Fruit fly (Drosophila melanogaster) whole organism, embryonic: ENCODE measurements around the gene CG42271.

Experiments
- Adf1 ChIP-seq: fragments of 200-800 bp; sonication (Bioruptor generic); IDR thresholded peaks from 2 replicates; pipeline ENCODE4 v1.3.6; 2022; ENCODE audit warnings: missing biosample characterization, missing genetic modification characterization
- Atf6 ChIP-seq: fragments of 200-800 bp; sonication (Bioruptor generic); IDR thresholded peaks from 2 replicates; pipeline ENCODE4 v1.3.6; 2022; ENCODE audit warnings: missing biosample characterization, missing genetic modification characterization
- Bdp1 ChIP-seq: fragments of 200-800 bp; sonication (Bioruptor generic); optimal IDR thresholded peaks from 3 replicates; lab custom pipeline; 2016; ENCODE audit warnings: missing biosample characterization, missing genetic modification characterization
- CG10654 ChIP-seq: fragments of 200-800 bp; sonication (Bioruptor generic); optimal IDR thresholded peaks from 2 replicates; lab custom pipeline; 2016; ENCODE audit warnings: missing biosample characterization, missing genetic modification characterization
- CG12104 ChIP-seq: fragments of 200-800 bp; sonication (Bioruptor generic); optimal IDR thresholded peaks from 3 replicates; lab custom pipeline; 2016; ENCODE audit warnings: missing biosample characterization, missing genetic modification characterization
- CG12391 ChIP-seq: fragments of 200-800 bp; sonication (Bioruptor generic); optimal IDR thresholded peaks from 3 replicates; lab custom pipeline; 2018; ENCODE audit warnings: missing biosample characterization, mild to moderate bottlenecking, missing genetic modification characterization, moderate library complexity
- CG12659 ChIP-seq: fragments of 200-800 bp; sonication (Bioruptor generic); optimal IDR thresholded peaks from 3 replicates; lab custom pipeline; 2017; ENCODE audit warnings: mild to moderate bottlenecking, missing biosample characterization, missing genetic modification reagents, missing genetic modification characterization
- CG12769 ChIP-seq: fragments of 200-800 bp; sonication (Bioruptor generic); optimal IDR thresholded peaks from 2 replicates; lab custom pipeline; 2019; ENCODE audit warnings: missing biosample characterization, mild to moderate bottlenecking, missing genetic modification characterization, moderate library complexity
- CG18011 ChIP-seq: fragments of 200-800 bp; sonication (Bioruptor generic); optimal IDR thresholded peaks from 2 replicates; lab custom pipeline; 2017; ENCODE audit warnings: missing biosample characterization, missing genetic modification characterization, mild to moderate bottlenecking, moderate library complexity, missing genotype
- CG2199 ChIP-seq: fragments of 200-800 bp; sonication (Bioruptor generic); IDR thresholded peaks from 3 replicates; pipeline ENCODE4 v1.3.6; 2022; ENCODE audit warnings: missing biosample characterization, missing genetic modification characterization
- CG2678 ChIP-seq: fragments of 200-800 bp; sonication (Bioruptor generic); optimal IDR thresholded peaks from 3 replicates; lab custom pipeline; 2019; ENCODE audit warnings: missing biosample characterization, mild to moderate bottlenecking, missing genetic modification characterization, moderate library complexity
- CG3065 ChIP-seq: fragments of 200-800 bp; sonication (Bioruptor generic); optimal IDR thresholded peaks from 2 replicates; lab custom pipeline; 2016; ENCODE audit warnings: missing biosample characterization, missing genetic modification characterization
- CG33213 ChIP-seq: fragments of 200-800 bp; sonication (Bioruptor generic); optimal IDR thresholded peaks from 3 replicates; lab custom pipeline; 2016; ENCODE audit warnings: missing biosample characterization, missing genetic modification characterization
- CG3726 ChIP-seq: fragments of 200-800 bp; sonication (Bioruptor generic); IDR thresholded peaks from 3 replicates; pipeline ENCODE4, ENCODE4 v1.3.6; 2022; ENCODE audit warnings: missing biosample characterization, missing genetic modification characterization
- CG4282 ChIP-seq: fragments of 200-800 bp; sonication (Bioruptor generic); optimal IDR thresholded peaks from 2 replicates; lab custom pipeline; 2016; ENCODE audit warnings: missing biosample characterization, missing genetic modification characterization
- CG4360 ChIP-seq: fragments of 200-800 bp; sonication (Bioruptor generic); IDR thresholded peaks from 2 replicates; pipeline ENCODE4 v1.3.6; 2022; ENCODE audit warnings: missing biosample characterization, missing genetic modification characterization
- CG4820 ChIP-seq: fragments of 200-800 bp; sonication (Bioruptor generic); optimal IDR thresholded peaks from 3 replicates; lab custom pipeline; 2016; ENCODE audit warnings: missing biosample characterization, missing genetic modification characterization
- CG6654 ChIP-seq: fragments of 200-800 bp; sonication (Bioruptor generic); optimal IDR thresholded peaks from 2 replicates; lab custom pipeline; 2017; ENCODE audit warnings: missing biosample characterization, mild to moderate bottlenecking, missing genetic modification characterization
- CG6854 ChIP-seq: fragments of 200-800 bp; sonication (Bioruptor generic); optimal IDR thresholded peaks from 3 replicates; lab custom pipeline; 2017; ENCODE audit warnings: missing biosample characterization, mild to moderate bottlenecking, missing genetic modification characterization
- CG8924 ChIP-seq: fragments of 200-800 bp; optimal IDR thresholded peaks from 3 replicates; lab custom pipeline; 2019; ENCODE audit warnings: missing biosample characterization, mild to moderate bottlenecking, missing genetic modification characterization, moderate library complexity
- CG9609 ChIP-seq: fragments of 200-800 bp; sonication (Bioruptor generic); optimal IDR thresholded peaks from 3 replicates; lab custom pipeline; 2016; ENCODE audit warnings: missing biosample characterization, missing genetic modification characterization
- CG9932 ChIP-seq: fragments of 200-800 bp; sonication (Bioruptor generic); IDR thresholded peaks from 2 replicates; pipeline ENCODE4 v1.3.6; 2022; ENCODE audit warnings: missing biosample characterization, missing genetic modification characterization
- Chrac-16 ChIP-seq: fragments of 200-800 bp; sonication (Bioruptor generic); optimal IDR thresholded peaks from 3 replicates; lab custom pipeline; 2016; ENCODE audit warnings: missing biosample characterization, missing genetic modification characterization
- Dad ChIP-seq: fragments of 200-800 bp; sonication (Bioruptor generic); optimal IDR thresholded peaks from 3 replicates; lab custom pipeline; 2016; ENCODE audit warnings: missing biosample characterization, missing genetic modification characterization
- Dip2 ChIP-seq: fragments of 200-800 bp; sonication (Bioruptor generic); IDR thresholded peaks from 2 replicates; pipeline ENCODE4 v1.3.6; 2022; ENCODE audit warnings: missing biosample characterization, missing genetic modification characterization
- Dref ChIP-seq: fragments of 200-800 bp; sonication (Bioruptor generic); IDR thresholded peaks from 2 replicates; pipeline ENCODE4 v1.3.6; 2022; ENCODE audit warnings: missing biosample characterization, missing genetic modification characterization
- E2f1 ChIP-seq: fragments of 200-800 bp; sonication (Bioruptor generic); IDR thresholded peaks from 2 replicates; pipeline ENCODE4 v1.3.6; 2022; ENCODE audit warnings: missing biosample characterization, missing genetic modification characterization
- Ets97D ChIP-seq: fragments of 200-800 bp; sonication (Bioruptor generic); optimal IDR thresholded peaks from 3 replicates; lab custom pipeline; 2016; ENCODE audit warnings: missing biosample characterization, missing genetic modification characterization
- Med ChIP-seq: fragments of 200-800 bp; sonication (Bioruptor generic); peaks from one replicate; lab custom pipeline; 2016; ENCODE audit warnings: missing biosample characterization, missing genetic modification characterization, mild to moderate bottlenecking, inconsistent platforms, moderate library complexity
- Myb ChIP-seq: fragments of 200-800 bp; sonication (Bioruptor generic); optimal IDR thresholded peaks from 2 replicates; lab custom pipeline; 2016; ENCODE audit warnings: missing biosample characterization, missing genetic modification characterization
- PHDP ChIP-seq: fragments of 200-800 bp; sonication (Bioruptor generic); optimal IDR thresholded peaks from 3 replicates; lab custom pipeline; 2018; ENCODE audit warnings: missing biosample characterization, mild to moderate bottlenecking, missing genetic modification characterization, moderate library complexity
- Ssrp ChIP-seq: fragments of 200-800 bp; sonication (Bioruptor generic); optimal IDR thresholded peaks from 2 replicates; lab custom pipeline; 2018; ENCODE audit warnings: missing biosample characterization, mild to moderate bottlenecking, missing genetic modification characterization, moderate library complexity
- ab ChIP-seq: fragments of 200-800 bp; sonication (Bioruptor generic); optimal IDR thresholded peaks from 2 replicates; lab custom pipeline; 2016; ENCODE audit warnings: missing biosample characterization, missing genetic modification characterization
- ac ChIP-seq: fragments of 200-800 bp; sonication (Bioruptor generic); optimal IDR thresholded peaks from 3 replicates; lab custom pipeline; 2017; ENCODE audit warnings: missing biosample characterization, mild to moderate bottlenecking, missing genetic modification characterization
- az2 ChIP-seq: fragments of 200-800 bp; sonication (Bioruptor generic); optimal IDR thresholded peaks from 3 replicates; lab custom pipeline; 2016; ENCODE audit warnings: missing biosample characterization, missing genetic modification characterization
- cwo ChIP-seq: fragments of 200-800 bp; sonication (Bioruptor generic); optimal IDR thresholded peaks from 3 replicates; lab custom pipeline; 2017; ENCODE audit warnings: missing biosample characterization, missing genetic modification characterization, mild to moderate bottlenecking, moderate library complexity, missing genetic modification reagents
- da ChIP-seq: fragments of 200-800 bp; sonication (Bioruptor generic); optimal IDR thresholded peaks from 2 replicates; lab custom pipeline; 2016; ENCODE audit warnings: missing biosample characterization, missing genetic modification characterization
- emc ChIP-seq: fragments of 200-800 bp; sonication (Bioruptor generic); optimal IDR thresholded peaks from 2 replicates; lab custom pipeline; 2016; ENCODE audit warnings: missing biosample characterization, missing genetic modification characterization
- fd102C ChIP-seq: fragments of 200-800 bp; sonication (Bioruptor generic); optimal IDR thresholded peaks from 2 replicates; lab custom pipeline; 2018; ENCODE audit warnings: missing biosample characterization, mild to moderate bottlenecking, missing genetic modification characterization, moderate library complexity
- gcm ChIP-seq: fragments of 200-800 bp; sonication (Bioruptor generic); optimal IDR thresholded peaks from 2 replicates; lab custom pipeline; 2019; ENCODE audit warnings: missing biosample characterization, mild to moderate bottlenecking, missing genetic modification characterization, moderate library complexity
- hbn ChIP-seq: fragments of 200-800 bp; sonication (Bioruptor generic); IDR thresholded peaks from 2 replicates; pipeline ENCODE4 v1.3.6; 2022; ENCODE audit warnings: missing biosample characterization, missing genetic modification characterization; ENCODE audit not compliant: partially characterized antibody
- her ChIP-seq: fragments of 200-800 bp; sonication (Bioruptor generic); optimal IDR thresholded peaks from 2 replicates; lab custom pipeline; 2016; ENCODE audit warnings: missing biosample characterization, missing genetic modification characterization
- klu ChIP-seq: fragments of 200-800 bp; sonication (Bioruptor generic); IDR thresholded peaks from 2 replicates; pipeline ENCODE4 v1.3.6; 2022; ENCODE audit warnings: missing biosample characterization, missing genetic modification characterization
- nau ChIP-seq: fragments of 200-800 bp; sonication (Bioruptor generic); optimal IDR thresholded peaks from 3 replicates; lab custom pipeline; 2017; ENCODE audit warnings: missing biosample characterization, mild to moderate bottlenecking, missing genetic modification characterization, missing genetic modification reagents
- odd ChIP-seq: fragments of 200-800 bp; sonication (Bioruptor generic); optimal IDR thresholded peaks from 2 replicates; lab custom pipeline; 2017; ENCODE audit warnings: missing biosample characterization, mild to moderate bottlenecking, missing genetic modification characterization
- org-1 ChIP-seq: fragments of 200-800 bp; sonication (Bioruptor generic); optimal IDR thresholded peaks from 2 replicates; lab custom pipeline; 2017; ENCODE audit warnings: missing biosample characterization, missing genetic modification characterization
- pita ChIP-seq: fragments of 200-800 bp; sonication (Bioruptor generic); optimal IDR thresholded peaks from 2 replicates; lab custom pipeline; 2017; ENCODE audit warnings: missing biosample characterization, mild to moderate bottlenecking, missing genetic modification characterization
- repo ChIP-seq: fragments of 200-800 bp; sonication (Bioruptor generic); optimal IDR thresholded peaks from 2 replicates; lab custom pipeline; 2016; ENCODE audit warnings: missing biosample characterization, missing genetic modification characterization
- scrt ChIP-seq: fragments of 200-800 bp; sonication (Bioruptor generic); optimal IDR thresholded peaks from 2 replicates; lab custom pipeline; 2018; ENCODE audit warnings: missing biosample characterization, mild to moderate bottlenecking, missing genetic modification characterization, moderate library complexity
- vfl ChIP-seq: fragments of 200-800 bp; sonication (Bioruptor generic); optimal IDR thresholded peaks from 2 replicates; lab custom pipeline; 2016; ENCODE audit warnings: missing biosample characterization, missing genetic modification characterization
- zfh2 ChIP-seq: fragments of 200-800 bp; sonication (Bioruptor generic); optimal IDR thresholded peaks from 2 replicates; lab custom pipeline; 2016; ENCODE audit warnings: missing biosample characterization, missing genetic modification characterization

CG42271 gene

dm6 chrX:14247035-14247786, 13.3 kb upstream of the CG42271 start, which contains the start of gene mud (continued):
- peak; percentile 25 for TF ChIP-seq CG12659 (GFP tag; lab: Kevin White, UChicago)
- TF ChIP-seq CG4360 (GFP tag; lab: Robert Waterston, UW): no peak
- TF ChIP-seq CG9932 (GFP tag; lab: Robert Waterston, UW): peak; percentile 43; the same call in 1 of the 2 replicates
- peak; percentile 92 for TF ChIP-seq Dref (GFP tag; lab: Robert Waterston, UW)
- TF ChIP-seq emc (GFP tag; lab: Kevin White, UChicago): no peak
- no peak for TF ChIP-seq CG4820 (GFP tag; lab: Kevin White, UChicago)
- TF ChIP-seq CG3065: no peak
- peak; percentile 79 for TF ChIP-seq Med (GFP tag; lab: Kevin White, UChicago)
- TF ChIP-seq PHDP (tag; lab: Kevin White, UChicago): no peak
- TF ChIP-seq Ets97D (GFP tag; lab: Kevin White, UChicago): peak; percentile 19
- no peak for TF ChIP-seq CG33213 (GFP tag; lab: Kevin White, UChicago)
- no peak for TF ChIP-seq org-1 (GFP tag; lab: Kevin White, UChicago)
- TF ChIP-seq zfh2: peak; percentile 20
- no peak for TF ChIP-seq Atf6
- no peak for TF ChIP-seq CG12104
- TF ChIP-seq Dip2 (GFP tag; lab: Robert Waterston, UW): peak; percentile 86
- TF ChIP-seq CG4282: no peak
- TF ChIP-seq CG2199 (GFP tag; lab: Robert Waterston, UW): no peak
- TF ChIP-seq odd: no peak
- peak; percentile 35 for TF ChIP-seq CG8924 (tag; lab: Kevin White, UChicago)
- no peak for TF ChIP-seq CG3726 (GFP tag; lab: Robert Waterston, UW)
- TF ChIP-seq CG6854: no peak
- no peak for TF ChIP-seq ac
- TF ChIP-seq ab: no peak
- TF ChIP-seq pita (GFP tag; lab: Kevin White, UChicago): no peak
- TF ChIP-seq hbn: peak; percentile 48
- TF ChIP-seq cwo: no peak
- TF ChIP-seq nau: no peak
- TF ChIP-seq Myb: peak; percentile 56
- TF ChIP-seq scrt (GFP tag; lab: Kevin White, UChicago): no peak
- no peak for TF ChIP-seq vfl
- TF ChIP-seq da (GFP tag; lab: Kevin White, UChicago): no peak
- TF ChIP-seq Adf1 (GFP tag; lab: Robert Waterston, UW): 0 out of 2 replicates have a peak, but pooled peaks have one; percentile 21
- TF ChIP-seq repo (GFP tag; lab: Kevin White, UChicago): no peak
- no peak for TF ChIP-seq CG12769 (tag; lab: Kevin White, UChicago)
- TF ChIP-seq az2 (GFP tag; lab: Kevin White, UChicago): peak; percentile 18
- TF ChIP-seq Ssrp (tag; lab: Kevin White, UChicago): peak; percentile 16
- no peak for TF ChIP-seq klu (GFP tag; lab: Robert Waterston, UW)
- peak; percentile 5 for TF ChIP-seq CG6654 (GFP tag; lab: Kevin White, UChicago)
- no peak for TF ChIP-seq E2f1 (GFP tag; lab: Robert Waterston, UW)
- no peak for TF ChIP-seq fd102C (GFP tag; lab: Kevin White, UChicago)
- no peak for TF ChIP-seq Dad (GFP tag; lab: Kevin White, UChicago)
- TF ChIP-seq Chrac-16 (GFP tag; lab: Kevin White, UChicago): no peak
- TF ChIP-seq gcm (GFP tag; lab: Kevin White, UChicago): no peak
- TF ChIP-seq CG18011: no peak
- peak; percentile 58 for TF ChIP-seq CG12391 (tag; lab: Kevin White, UChicago)
- no peak for TF ChIP-seq CG9609 (GFP tag; lab: Kevin White, UChicago)
- TF ChIP-seq Bdp1 (GFP tag; lab: Kevin White, UChicago): no peak
- no peak for TF ChIP-seq her (GFP tag; lab: Kevin White, UChicago)
- TF ChIP-seq CG2678 (tag; lab: Kevin White, UChicago): no peak
- no peak for TF ChIP-seq CG10654 (GFP tag; lab: Kevin White, UChicago)
